Worm (Caenorhabditis elegans) whole organism, L4 larva: ENCODE measurements around the gene F56H9.9.

ENCODE experiments used
- D1046.2 ChIP-seq: fragments of 200-800 bp; sonication (Bioruptor generic); IDR thresholded peaks from 2 replicates; pipeline ENCODE4 v1.3.6; 2022; ENCODE audit warnings: missing genetic modification characterization, missing compliant biosample characterization
- ceh-32 ChIP-seq: sonication (generic microtip); optimal IDR thresholded peaks from 2 replicates; lab custom pipeline; 2016; ENCODE audit warnings: mild to moderate bottlenecking, missing genetic modification characterization, missing compliant biosample characterization; ENCODE audit not compliant: poor library complexity
- ceh-82 ChIP-seq: sonication (generic microtip); optimal IDR thresholded peaks from 2 replicates; lab custom pipeline; 2017; ENCODE audit warnings: missing biosample characterization, missing genetic modification characterization
- ces-1 ChIP-seq: fragments of 150-350 bp; sonication (generic microtip); optimal IDR thresholded peaks from 4 replicates; lab custom pipeline; 2014; ENCODE audit warnings: missing biosample characterization, missing genetic modification reagents, missing genetic modification characterization
- daf-12 ChIP-seq: fragments of 150-350 bp; optimal IDR thresholded peaks from 2 replicates; lab custom pipeline; 2014; ENCODE audit warnings: missing biosample characterization, missing genetic modification reagents, missing genetic modification characterization
- egl-27 ChIP-seq: sonication (generic microtip); optimal IDR thresholded peaks from 3 replicates; lab custom pipeline; 2017; ENCODE audit warnings: missing biosample characterization, missing genetic modification reagents, missing genetic modification characterization
- egl-43 ChIP-seq: fragments of 200-800 bp; sonication (Bioruptor generic); IDR thresholded peaks from 2 replicates; pipeline ENCODE4 v1.3.6; 2022; ENCODE audit warnings: missing genetic modification reagents, missing genetic modification characterization, missing compliant biosample characterization
- hlh-30 ChIP-seq: sonication (generic microtip); optimal IDR thresholded peaks from 2 replicates; lab custom pipeline; 2017; ENCODE audit warnings: antibody characterized with exemption, mild to moderate bottlenecking, missing genetic modification characterization, missing compliant biosample characterization; ENCODE audit not compliant: insufficient read depth
- lir-3 ChIP-seq: sonication (generic microtip); optimal IDR thresholded peaks from 2 replicates; lab custom pipeline; 2016; ENCODE audit warnings: mild to moderate bottlenecking, missing genetic modification characterization, missing compliant biosample characterization
- madf-5 ChIP-seq, 2 experiments: fragments of 200-800 bp; sonication (Bioruptor generic); IDR thresholded peaks; 2 replicates each; pipeline ENCODE4 v1.3.6; 2022; ENCODE audit warnings: missing compliant biosample characterization in 2 of 2, missing genetic modification characterization in 2 of 2
- nhr-11 ChIP-seq: fragments of 150-350 bp; optimal IDR thresholded peaks from 2 replicates; lab custom pipeline; 2014; ENCODE audit warnings: missing biosample characterization, missing genetic modification characterization
- nhr-77 ChIP-seq: fragments of 150-350 bp; optimal IDR thresholded peaks from 2 replicates; lab custom pipeline; 2014; ENCODE audit warnings: missing biosample characterization, missing genetic modification characterization
- unc-62 ChIP-seq, 3 experiments: fragments of 150-350 bp in 1 of 3; sonication (generic microtip); optimal IDR thresholded peaks in 2 of 3; peaks in 1 of 3; 1 replicate in 1 of 3; 2 replicates in 2 of 3; lab custom pipeline; 2014 to 2017; ENCODE audit warnings: missing biosample characterization in 3 of 3, missing genetic modification characterization in 3 of 3, missing genetic modification reagents in 3 of 3, missing genotype in 1 of 3
- ztf-7 ChIP-seq: fragments of 150-350 bp; optimal IDR thresholded peaks from 2 replicates; lab custom pipeline; 2014; ENCODE audit warnings: missing biosample characterization, missing genetic modification characterization

DNA sequence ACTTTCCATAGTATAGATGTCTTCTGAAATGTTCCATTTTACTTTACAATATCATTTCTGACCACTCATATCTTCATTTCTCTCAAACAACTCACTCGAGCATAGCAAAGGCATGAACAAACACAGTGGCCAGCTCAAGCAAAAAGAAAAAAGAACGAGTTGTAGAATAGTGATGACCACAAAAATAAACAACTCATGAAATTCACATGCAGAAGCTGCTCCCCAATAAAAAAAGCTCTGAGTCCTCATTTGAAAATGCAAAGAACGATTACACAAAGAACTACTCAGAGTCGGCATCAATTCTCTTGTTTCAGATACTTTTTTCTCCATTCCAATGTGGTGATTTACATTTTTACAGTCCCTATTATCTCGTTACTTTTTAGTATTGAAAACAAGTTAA lies 10.5 kb upstream of the F56H9.9 start:
- no peak for TF ChIP-seq madf-5 (GFP tag; IDR thresholded peaks at IDR 0.05; lab: Robert Waterston, UW)
- no peak for TF ChIP-seq egl-43
- no peak for TF ChIP-seq unc-62 (GFP tag; optimal IDR thresholded peaks at IDR 0.05 in 1 of 2; lab: Kevin White, UChicago)
- TF ChIP-seq unc-62 (tag; optimal IDR thresholded peaks at IDR 0.05; lab: Kevin White, UChicago), result no peak
- TF ChIP-seq ceh-32 (tag; lab: Kevin White, UChicago), result no peak
- no peak for TF ChIP-seq ztf-7 (tag; lab: Kevin White, UChicago)
- no peak for TF ChIP-seq ces-1 (GFP tag; lab: Kevin White, UChicago)
- no peak for TF ChIP-seq nhr-11 (tag; lab: Kevin White, UChicago)
- no peak for TF ChIP-seq D1046.2
- no peak for TF ChIP-seq daf-12 (tag; lab: Kevin White, UChicago)
- TF ChIP-seq lir-3, result no peak
- no peak for TF ChIP-seq hlh-30 (tag; lab: Kevin White, UChicago)
- TF ChIP-seq ceh-82 (tag; lab: Kevin White, UChicago), result no peak
- TF ChIP-seq egl-27, result no peak
- TF ChIP-seq nhr-77 (tag; lab: Kevin White, UChicago), result no peak
